Fruit fly (Drosophila melanogaster) whole organism, wandering third instar larva: ENCODE data around the gene Hsc70-3.

Experiments used
- Abd-B ChIP-seq: fragments of >200 bp; optimal IDR thresholded peaks from 2 replicates; lab custom pipeline; 2017; ENCODE audit warnings: missing biosample characterization, missing genetic modification characterization
- CG32264 ChIP-seq: fragments of 200-800 bp; sonication (Bioruptor generic); optimal IDR thresholded peaks from 2 replicates; lab custom pipeline; 2016; ENCODE audit warnings: missing biosample characterization, missing genetic modification characterization
- CG9705 ChIP-seq: fragments of 200-800 bp; sonication (Bioruptor generic); optimal IDR thresholded peaks from 2 replicates; lab custom pipeline; 2018; ENCODE audit warnings: missing biosample characterization, mild to moderate bottlenecking, missing genetic modification characterization
- CrebA ChIP-seq: fragments of 200-800 bp; sonication (Bioruptor generic); optimal IDR thresholded peaks from 2 replicates; lab custom pipeline; 2016; ENCODE audit warnings: missing biosample characterization, mild to moderate bottlenecking, missing genetic modification characterization, borderline replicate concordance
- Dfd ChIP-seq: fragments of >200 bp; optimal IDR thresholded peaks from 2 replicates; lab custom pipeline; 2017; ENCODE audit warnings: missing biosample characterization, missing genetic modification characterization
- Dif ChIP-seq: fragments of 200-275, 200-300 bp; sonication (Bioruptor generic); optimal IDR thresholded peaks from 2 replicates; lab custom pipeline; 2018; ENCODE audit warnings: missing biosample characterization, missing genetic modification characterization; ENCODE audit not compliant: partially characterized antibody
- GATAd ChIP-seq: sonication (Bioruptor generic); optimal IDR thresholded peaks from 2 replicates; lab custom pipeline; 2016; ENCODE audit warnings: missing biosample characterization, missing genetic modification characterization
- HLH106 ChIP-seq: fragments of 200-800 bp; optimal IDR thresholded peaks from 3 replicates; lab custom pipeline; 2019; ENCODE audit warnings: missing biosample characterization, mild to moderate bottlenecking, missing genetic modification characterization, moderate library complexity
- Hnf4 ChIP-seq: fragments of 200-800 bp; sonication (Bioruptor generic); optimal IDR thresholded peaks from 2 replicates; lab custom pipeline; 2016; ENCODE audit warnings: missing biosample characterization, mild to moderate bottlenecking, missing genetic modification characterization
- Hr78 ChIP-seq: fragments of >200 bp; optimal IDR thresholded peaks from 2 replicates; lab custom pipeline; 2017; ENCODE audit warnings: missing biosample characterization, missing genetic modification characterization
- Hr83 ChIP-seq: fragments of 200-300 bp; sonication (Bioruptor generic); optimal IDR thresholded peaks from 2 replicates; lab custom pipeline; 2016; ENCODE audit warnings: missing biosample characterization, mild to moderate bottlenecking, missing genetic modification characterization, moderate library complexity; ENCODE audit not compliant: poor library complexity, severe bottlenecking
- Jra ChIP-seq: sonication (Bioruptor generic); optimal IDR thresholded peaks from 2 replicates; lab custom pipeline; 2016; ENCODE audit warnings: missing biosample characterization, missing genetic modification characterization
- Mio ChIP-seq: sonication (Bioruptor generic); optimal IDR thresholded peaks from 2 replicates; lab custom pipeline; 2016; ENCODE audit warnings: missing biosample characterization, missing genetic modification characterization
- Myc ChIP-seq: fragments of >200 bp; optimal IDR thresholded peaks from 2 replicates; lab custom pipeline; 2017
- N ChIP-seq: fragments of >200 bp; optimal IDR thresholded peaks from 2 replicates; lab custom pipeline; 2018; ENCODE audit warnings: missing biosample characterization, missing external identifiers, missing genetic modification characterization
- OdsH ChIP-seq: fragments of 200-800 bp; sonication (Bioruptor generic); optimal IDR thresholded peaks from 2 replicates; lab custom pipeline; 2016; ENCODE audit warnings: missing biosample characterization, mild to moderate bottlenecking, missing genetic modification characterization
- Rel ChIP-seq, 2 experiments: fragments of 200-800 bp; sonication (Bioruptor generic) in 1 of 2; optimal IDR thresholded peaks; 2 replicates in 1 of 2; 3 replicates in 1 of 2; lab custom pipeline; 2016 to 2019; ENCODE audit warnings: mild to moderate bottlenecking in 2 of 2, missing biosample characterization in 2 of 2, missing genetic modification characterization in 2 of 2, moderate library complexity in 1 of 2
- Sp1 ChIP-seq: fragments of 200-800 bp; sonication (Bioruptor generic); optimal IDR thresholded peaks from 3 replicates; lab custom pipeline; 2019; ENCODE audit warnings: missing biosample characterization, mild to moderate bottlenecking, missing genetic modification characterization, moderate library complexity
- Vsx2 ChIP-seq: fragments of 200-300, 225-300 bp; sonication (Bioruptor generic); optimal IDR thresholded peaks from 2 replicates; lab custom pipeline; 2018; ENCODE audit warnings: missing biosample characterization, missing genetic modification characterization; ENCODE audit not compliant: partially characterized antibody
- br ChIP-seq: fragments of 200-800 bp; sonication (Bioruptor generic); optimal IDR thresholded peaks from 2 replicates; lab custom pipeline; 2016; ENCODE audit warnings: missing biosample characterization, missing genetic modification characterization
- brk ChIP-seq: fragments of 200-800 bp; sonication (Bioruptor generic); optimal IDR thresholded peaks from 2 replicates; lab custom pipeline; 2016; ENCODE audit warnings: missing biosample characterization, mild to moderate bottlenecking, missing genetic modification characterization
- dl ChIP-seq, 2 experiments: fragments of 175-275, 200-275 bp in 1 of 2; fragments of 200-275 bp in 1 of 2; sonication (Bioruptor generic); optimal IDR thresholded peaks; lab custom pipeline; 2018; ENCODE audit warnings: mild to moderate bottlenecking in 2 of 2, missing biosample characterization in 2 of 2, missing genetic modification characterization in 2 of 2, moderate library complexity in 2 of 2; ENCODE audit not compliant: partially characterized antibody in 2 of 2, insufficient read depth in 1 of 2
- dmrt93B ChIP-seq: fragments of 200-800 bp; sonication (Bioruptor generic); optimal IDR thresholded peaks from 2 replicates; lab custom pipeline; 2018; ENCODE audit warnings: missing biosample characterization, mild to moderate bottlenecking, missing genetic modification characterization
- dsf ChIP-seq: sonication (Bioruptor generic); optimal IDR thresholded peaks from 2 replicates; lab custom pipeline; 2016; ENCODE audit warnings: missing biosample characterization, missing genetic modification characterization, borderline replicate concordance
- ey ChIP-seq: fragments of 200-800 bp; sonication (Bioruptor generic); optimal IDR thresholded peaks from 2 replicates; lab custom pipeline; 2016; ENCODE audit warnings: missing biosample characterization, missing genetic modification characterization
- foxo ChIP-seq, 2 experiments: fragments of 200-800 bp; sonication (Bioruptor generic); optimal IDR thresholded peaks; 2 replicates in 1 of 2; 3 replicates in 1 of 2; lab custom pipeline; 2016 to 2017; ENCODE audit warnings: missing biosample characterization in 2 of 2, missing genetic modification characterization in 2 of 2
- fru ChIP-seq: fragments of 200-800 bp; sonication (Bioruptor generic); optimal IDR thresholded peaks from 3 replicates; lab custom pipeline; 2016; ENCODE audit warnings: missing biosample characterization, mild to moderate bottlenecking, missing genetic modification characterization
- h ChIP-seq: fragments of 200-800 bp; sonication (Bioruptor generic); optimal IDR thresholded peaks from 3 replicates; lab custom pipeline; 2016; ENCODE audit warnings: missing biosample characterization, mild to moderate bottlenecking, missing genetic modification characterization
- jim ChIP-seq: fragments of 175-275, 200-325 bp; sonication (Bioruptor generic); optimal IDR thresholded peaks from 2 replicates; lab custom pipeline; 2016; ENCODE audit warnings: missing biosample characterization, mild to moderate bottlenecking, missing genetic modification characterization
- lola ChIP-seq: fragments of >200 bp; optimal IDR thresholded peaks from 2 replicates; lab custom pipeline; 2017; ENCODE audit warnings: missing biosample characterization, missing genetic modification characterization
- pan ChIP-seq: fragments of >200 bp; optimal IDR thresholded peaks from 2 replicates; lab custom pipeline; 2017
- psq ChIP-seq: fragments of 200-800 bp; sonication (Bioruptor generic); optimal IDR thresholded peaks from 3 replicates; lab custom pipeline; 2017; ENCODE audit warnings: missing biosample characterization, mild to moderate bottlenecking, missing genetic modification characterization, moderate library complexity
- rgr ChIP-seq: fragments of 200-800 bp; sonication (Bioruptor generic); optimal IDR thresholded peaks from 3 replicates; lab custom pipeline; 2016; ENCODE audit warnings: missing biosample characterization, mild to moderate bottlenecking, missing genetic modification characterization
- sage ChIP-seq: fragments of 200-800 bp; sonication (Bioruptor generic); optimal IDR thresholded peaks from 2 replicates; lab custom pipeline; 2016; ENCODE audit warnings: missing biosample characterization, mild to moderate bottlenecking, missing genetic modification characterization
- sv ChIP-seq: fragments of 200-800 bp; sonication (Bioruptor generic); optimal IDR thresholded peaks from 3 replicates; lab custom pipeline; 2016; ENCODE audit warnings: missing biosample characterization, missing genetic modification characterization
- tai ChIP-seq: sonication (Bioruptor generic); optimal IDR thresholded peaks from 2 replicates; lab custom pipeline; 2016; ENCODE audit warnings: missing biosample characterization, missing genetic modification characterization
- usp ChIP-seq: fragments of >200 bp; optimal IDR thresholded peaks from 2 replicates; lab custom pipeline; 2017; ENCODE audit warnings: missing biosample characterization, missing genetic modification characterization
- woc ChIP-seq: sonication (Bioruptor generic); optimal IDR thresholded peaks from 2 replicates; lab custom pipeline; 2016; ENCODE audit warnings: missing biosample characterization, mild to moderate bottlenecking, missing genetic modification characterization

Gene Hsc70-3

DNA sequence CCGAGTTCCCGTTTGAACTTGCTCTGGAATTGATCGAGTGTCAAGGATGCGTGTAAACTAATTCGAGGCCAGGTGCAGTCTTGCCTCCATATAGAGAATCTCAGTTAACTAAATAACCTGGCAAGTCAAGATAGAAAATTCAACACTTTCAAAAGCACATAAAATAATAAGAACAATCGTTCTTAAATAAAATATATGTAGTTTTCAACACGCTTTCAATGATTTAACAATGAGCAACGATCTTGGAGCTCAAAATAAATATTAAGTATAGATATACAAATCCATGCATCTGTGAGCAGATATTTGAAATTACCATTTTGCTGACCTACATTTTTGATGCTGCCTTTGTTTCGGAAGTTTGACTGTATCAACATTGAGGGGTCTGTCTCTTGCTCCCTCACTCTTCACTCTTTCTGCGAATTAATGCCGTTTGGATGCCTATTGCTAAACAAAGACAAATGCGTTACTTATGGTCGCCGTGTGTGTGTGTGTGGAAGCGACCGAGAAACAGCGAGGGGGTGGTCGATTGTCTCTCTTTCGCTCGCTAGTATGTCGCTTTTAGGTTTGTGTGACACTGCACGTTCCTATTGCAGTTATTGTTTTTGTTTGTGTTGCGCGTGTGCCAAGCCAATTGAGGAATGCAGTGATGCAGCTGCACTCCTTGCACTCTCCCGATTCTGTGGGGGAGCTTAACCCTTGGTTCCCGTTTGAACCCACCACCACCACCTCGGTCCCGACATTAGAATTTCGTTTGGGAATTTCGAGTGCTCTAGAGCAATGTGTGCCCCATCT is 13.6 kb upstream of the Hsc70-3 start:
- TF ChIP-seq OdsH (GFP tag; lab: Kevin White, UChicago) = peak; percentile 53
- TF ChIP-seq Dif (GFP tag; lab: Kevin White, UChicago) = no peak
- no peak for TF ChIP-seq Jra (GFP tag; lab: Kevin White, UChicago)
- TF ChIP-seq Dfd = no peak
- no peak for TF ChIP-seq pan (lab: Kevin White, UChicago)
- TF ChIP-seq sv = no peak
- no peak for TF ChIP-seq jim (GFP tag; lab: Kevin White, UChicago)
- TF ChIP-seq CG32264 (GFP tag; lab: Kevin White, UChicago) = no peak
- TF ChIP-seq br (GFP tag; lab: Kevin White, UChicago) = peak; percentile 44
- TF ChIP-seq tai (GFP tag; lab: Kevin White, UChicago) = no peak
- TF ChIP-seq foxo (GFP tag; optimal IDR thresholded peaks at IDR 0.05; lab: Kevin White, UChicago) = peak in 1 of 2 experiments; percentile 71
- TF ChIP-seq dl (GFP tag; optimal IDR thresholded peaks at IDR 0.05; lab: Kevin White, UChicago; ENCODE audit: insufficient read depth in 1 of 2, partially characterized antibody in 2 of 2) = no peak
- no peak for TF ChIP-seq GATAd (GFP tag; lab: Kevin White, UChicago)
- TF ChIP-seq HLH106 = peak; percentile 62
- no peak for TF ChIP-seq Abd-B (GFP tag; lab: Kevin White, UChicago)
- TF ChIP-seq dsf (GFP tag; lab: Kevin White, UChicago) = no peak
- no peak for TF ChIP-seq Vsx2 (GFP tag; lab: Kevin White, UChicago)
- no peak for TF ChIP-seq Hr78 (GFP tag; lab: Kevin White, UChicago)
- peak; percentile 37 for TF ChIP-seq Hnf4 (GFP tag; lab: Kevin White, UChicago)
- peak; percentile 68 for TF ChIP-seq h
- no peak for TF ChIP-seq Mio (GFP tag; lab: Kevin White, UChicago)
- TF ChIP-seq rgr = peak; percentile 65
- TF ChIP-seq Sp1 (GFP tag; lab: Kevin White, UChicago) = peak; percentile 25
- TF ChIP-seq woc (GFP tag; lab: Kevin White, UChicago) = peak; percentile 68
- no peak for TF ChIP-seq CrebA (GFP tag; lab: Kevin White, UChicago)
- peak; percentile 42 for TF ChIP-seq dmrt93B (GFP tag; lab: Kevin White, UChicago)
- TF ChIP-seq psq (GFP tag; lab: Kevin White, UChicago) = peak; percentile 15
- no peak for TF ChIP-seq Myc (lab: Kevin White, UChicago)
- no peak for TF ChIP-seq sage
- TF ChIP-seq Rel (GFP tag; optimal IDR thresholded peaks at IDR 0.05; lab: Kevin White, UChicago) = no peak
- no peak for TF ChIP-seq Rel (tag; optimal IDR thresholded peaks at IDR 0.05; lab: Kevin White, UChicago)
- no peak for TF ChIP-seq brk (GFP tag; lab: Kevin White, UChicago)
- TF ChIP-seq N = no peak
- peak; percentile 68 for TF ChIP-seq fru (GFP tag; lab: Kevin White, UChicago)
- TF ChIP-seq lola = no peak
- TF ChIP-seq usp (GFP tag; lab: Kevin White, UChicago) = no peak
- peak; percentile 16 for TF ChIP-seq CG9705
- no peak for TF ChIP-seq Hr83 (GFP tag; lab: Kevin White, UChicago)
- TF ChIP-seq ey (GFP tag; lab: Kevin White, UChicago) = peak; percentile 71

- TF ChIP-seq pan (lab: Kevin White, UChicago) = no peak
- no peak for TF ChIP-seq GATAd (GFP tag; lab: Kevin White, UChicago)
- TF ChIP-seq Rel (GFP tag; optimal IDR thresholded peaks at IDR 0.05; lab: Kevin White, UChicago) = no peak
- peak; percentile 17 for TF ChIP-seq Rel (tag; optimal IDR thresholded peaks at IDR 0.05; lab: Kevin White, UChicago)
- peak; percentile 29 for TF ChIP-seq CrebA (GFP tag; lab: Kevin White, UChicago)
- TF ChIP-seq Dif (GFP tag; lab: Kevin White, UChicago) = no peak
- peak in 1 of 2 experiments; percentile 2 for TF ChIP-seq foxo (GFP tag; optimal IDR thresholded peaks at IDR 0.05; lab: Kevin White, UChicago)
- TF ChIP-seq Abd-B (GFP tag; lab: Kevin White, UChicago) = no peak
- no peak for TF ChIP-seq Dfd
Measured at dm6 chrX:11819241-11819862, 12.4 kb upstream of the Hsc70-3 start.
